Fruit fly (Drosophila melanogaster) whole organism, embryonic: ENCODE data around the gene Pgant35A.

Experiments
- B-H2 ChIP-seq: fragments of 200-800 bp; sonication (Bioruptor generic); optimal IDR thresholded peaks from 2 replicates; lab custom pipeline; 2018; ENCODE audit warnings: missing biosample characterization, mild to moderate bottlenecking, missing genetic modification characterization
- BEAF-32 ChIP-seq: fragments of 200-800 bp; sonication (Bioruptor generic); optimal IDR thresholded peaks from 3 replicates; lab custom pipeline; 2017; ENCODE audit warnings: missing biosample characterization, missing genetic modification characterization, mild to moderate bottlenecking, moderate library complexity, missing genetic modification reagents
- BtbVII ChIP-seq: fragments of 200-800 bp; sonication (Bioruptor generic); optimal IDR thresholded peaks from 3 replicates; lab custom pipeline; 2017; ENCODE audit warnings: missing biosample characterization, mild to moderate bottlenecking, missing genetic modification characterization
- CG10462 ChIP-seq: fragments of 200-800 bp; sonication (Bioruptor generic); optimal IDR thresholded peaks from 2 replicates; lab custom pipeline; 2016; ENCODE audit warnings: missing biosample characterization, missing genetic modification characterization
- CG10654 ChIP-seq: fragments of 200-800 bp; sonication (Bioruptor generic); optimal IDR thresholded peaks from 2 replicates; lab custom pipeline; 2016; ENCODE audit warnings: missing biosample characterization, missing genetic modification characterization
- CG11247 ChIP-seq: fragments of 200-800 bp; sonication (Bioruptor generic); IDR thresholded peaks from 2 replicates; pipeline ENCODE4 v1.3.6; 2022; ENCODE audit warnings: missing biosample characterization, missing genetic modification characterization
- CG11504 ChIP-seq: fragments of 200-800 bp; sonication (Bioruptor generic); optimal IDR thresholded peaks from 3 replicates; lab custom pipeline; 2019; ENCODE audit warnings: missing biosample characterization, mild to moderate bottlenecking, missing genetic modification characterization, moderate library complexity
- CG12236 ChIP-seq: fragments of 200-800 bp; sonication (Bioruptor generic); optimal IDR thresholded peaks from 2 replicates; lab custom pipeline; 2016; ENCODE audit warnings: missing biosample characterization, missing genetic modification characterization
- CG12942 ChIP-seq: fragments of 200-800 bp; sonication (Bioruptor generic); optimal IDR thresholded peaks from 3 replicates; lab custom pipeline; 2016; ENCODE audit warnings: missing biosample characterization, missing genetic modification characterization
- CG14667 ChIP-seq: fragments of 200-800 bp; sonication (Bioruptor generic); IDR thresholded peaks from 2 replicates; pipeline ENCODE4 v1.3.6; 2022; ENCODE audit warnings: missing biosample characterization, missing genetic modification characterization
- CG14860 ChIP-seq: fragments of 200-800 bp; sonication (Bioruptor generic); IDR thresholded peaks from 3 replicates; pipeline ENCODE4 v1.3.6; 2022; ENCODE audit warnings: missing biosample characterization, missing genetic modification characterization; ENCODE audit not compliant: partially characterized antibody
- CG15073 ChIP-seq: fragments of 200-800 bp; sonication (Bioruptor generic); optimal IDR thresholded peaks from 2 replicates; lab custom pipeline; 2016; ENCODE audit warnings: missing biosample characterization, missing genetic modification characterization
- CG15479 ChIP-seq: fragments of 200-800 bp; sonication (Bioruptor generic); optimal IDR thresholded peaks from 3 replicates; lab custom pipeline; 2019; ENCODE audit warnings: missing biosample characterization, mild to moderate bottlenecking, missing genetic modification characterization, moderate library complexity
- CG17328 ChIP-seq: fragments of 200-800 bp; sonication (Bioruptor generic); IDR thresholded peaks from 2 replicates; pipeline ENCODE4 v1.3.6; 2022; ENCODE audit warnings: missing biosample characterization, missing genetic modification characterization
- CG32767 ChIP-seq: fragments of 200-800 bp; sonication (Bioruptor generic); IDR thresholded peaks from 2 replicates; pipeline ENCODE4 v1.3.6; 2022; ENCODE audit warnings: missing biosample characterization, missing genetic modification characterization
- CG4328 ChIP-seq: fragments of 200-800 bp; sonication (Bioruptor generic); optimal IDR thresholded peaks from 3 replicates; lab custom pipeline; 2017; ENCODE audit warnings: missing biosample characterization, missing genetic modification reagents, missing genetic modification characterization
- CG6175 ChIP-seq: fragments of 200-800 bp; sonication (Bioruptor generic); IDR thresholded peaks from 3 replicates; pipeline ENCODE4 v1.3.6; 2022; ENCODE audit warnings: missing biosample characterization, missing genetic modification characterization
- CG7839 ChIP-seq: fragments of 200-800 bp; sonication (Bioruptor generic); optimal IDR thresholded peaks from 3 replicates; lab custom pipeline; 2018; ENCODE audit warnings: missing biosample characterization, mild to moderate bottlenecking, missing genetic modification characterization, moderate library complexity
- CG8089 ChIP-seq: fragments of 200-800 bp; sonication (Bioruptor generic); optimal IDR thresholded peaks from 3 replicates; lab custom pipeline; 2016; ENCODE audit warnings: missing biosample characterization, missing genetic modification characterization
- CG9609 ChIP-seq: fragments of 200-800 bp; sonication (Bioruptor generic); optimal IDR thresholded peaks from 3 replicates; lab custom pipeline; 2016; ENCODE audit warnings: missing biosample characterization, missing genetic modification characterization
- CG9797 ChIP-seq: fragments of 200-800 bp; sonication (Bioruptor generic); optimal IDR thresholded peaks from 3 replicates; lab custom pipeline; 2018; ENCODE audit warnings: missing biosample characterization, mild to moderate bottlenecking, missing genetic modification characterization
- CoRest ChIP-seq: fragments of 200-800 bp; sonication (Bioruptor generic); optimal IDR thresholded peaks from 3 replicates; lab custom pipeline; 2018; ENCODE audit warnings: missing biosample characterization, mild to moderate bottlenecking, missing genetic modification characterization, moderate library complexity
- Dad ChIP-seq: fragments of 200-800 bp; sonication (Bioruptor generic); optimal IDR thresholded peaks from 3 replicates; lab custom pipeline; 2016; ENCODE audit warnings: missing biosample characterization, missing genetic modification characterization
- Dbx ChIP-seq: fragments of 200-800 bp; sonication (Bioruptor generic); IDR thresholded peaks from 3 replicates; pipeline ENCODE4 v1.3.6; 2022; ENCODE audit warnings: missing biosample characterization, missing genetic modification characterization
- ERR ChIP-seq: fragments of 200-800 bp; sonication (Bioruptor generic); optimal IDR thresholded peaks from 2 replicates; lab custom pipeline; 2016; ENCODE audit warnings: missing biosample characterization, missing genetic modification characterization
- Ets65A ChIP-seq: fragments of 200-800 bp; sonication (Bioruptor generic); peaks from one replicate; lab custom pipeline; 2016; ENCODE audit warnings: missing biosample characterization, missing genetic modification characterization
- HLH3B ChIP-seq: fragments of 200-800 bp; sonication (Bioruptor generic); IDR thresholded peaks from 2 replicates; pipeline ENCODE4 v1.3.6; 2022; ENCODE audit warnings: missing biosample characterization, missing genetic modification characterization
- Jarid2 ChIP-seq: fragments of 200-800 bp; sonication (Bioruptor generic); optimal IDR thresholded peaks from 3 replicates; lab custom pipeline; 2017; ENCODE audit warnings: mild to moderate bottlenecking, missing biosample characterization, missing genetic modification reagents, missing genetic modification characterization
- Med ChIP-seq: fragments of 200-800 bp; sonication (Bioruptor generic); peaks from one replicate; lab custom pipeline; 2016; ENCODE audit warnings: missing biosample characterization, missing genetic modification characterization, mild to moderate bottlenecking, inconsistent platforms, moderate library complexity
- Sry-β ChIP-seq: fragments of 200-800 bp; sonication (Bioruptor generic); optimal IDR thresholded peaks from 2 replicates; lab custom pipeline; 2018; ENCODE audit warnings: missing biosample characterization, mild to moderate bottlenecking, missing genetic modification characterization, moderate library complexity
- Stat92E ChIP-seq, 3 experiments: fragments of >200 bp in 2 of 3; fragments of 200-800 bp in 1 of 3; sonication (Bioruptor generic) in 1 of 3; optimal IDR thresholded peaks; 2 replicates each; lab custom pipeline; 2017 to 2019; ENCODE audit warnings: missing biosample characterization in 3 of 3, missing genetic modification characterization in 3 of 3, mild to moderate bottlenecking in 1 of 3, moderate library complexity in 1 of 3
- Trl ChIP-seq, 3 experiments: fragments of >200 bp in 2 of 3; fragments of 200-800 bp in 1 of 3; sonication (Bioruptor generic) in 1 of 3; optimal IDR thresholded peaks; 2 replicates in 1 of 3; 3 replicates in 2 of 3; lab custom pipeline; 2016 to 2017; ENCODE audit warnings: missing biosample characterization in 1 of 3, missing genetic modification characterization in 1 of 3
- az2 ChIP-seq: fragments of 200-800 bp; sonication (Bioruptor generic); optimal IDR thresholded peaks from 3 replicates; lab custom pipeline; 2016; ENCODE audit warnings: missing biosample characterization, missing genetic modification characterization
- bbx ChIP-seq: fragments of 200-800 bp; sonication (Bioruptor generic); IDR thresholded peaks from 2 replicates; pipeline ENCODE4 v1.3.6; 2022; ENCODE audit warnings: missing biosample characterization, missing genetic modification characterization; ENCODE audit not compliant: partially characterized antibody
- crc ChIP-seq: fragments of 200-800 bp; sonication (Bioruptor generic); optimal IDR thresholded peaks from 2 replicates; lab custom pipeline; 2016; ENCODE audit warnings: missing biosample characterization, missing genetic modification characterization
- dimm ChIP-seq: fragments of 200-800 bp; sonication (Bioruptor generic); IDR thresholded peaks from 2 replicates; pipeline ENCODE4 v1.3.6; 2022; ENCODE audit warnings: missing biosample characterization, missing genetic modification characterization
- dmrt99B ChIP-seq: fragments of 200-800 bp; sonication (Bioruptor generic); optimal IDR thresholded peaks from 2 replicates; lab custom pipeline; 2018; ENCODE audit warnings: missing biosample characterization, mild to moderate bottlenecking, missing genetic modification characterization, moderate library complexity
- esg ChIP-seq: fragments of 200-800 bp; sonication (Bioruptor generic); conservative IDR thresholded peaks from 2 replicates; pipeline ENCODE4 v1.3.6; 2022; ENCODE audit warnings: missing biosample characterization, missing genetic modification characterization
- fd102C ChIP-seq: fragments of 200-800 bp; sonication (Bioruptor generic); optimal IDR thresholded peaks from 2 replicates; lab custom pipeline; 2018; ENCODE audit warnings: missing biosample characterization, mild to moderate bottlenecking, missing genetic modification characterization, moderate library complexity
- fd3F ChIP-seq: fragments of 200-800 bp; sonication (Bioruptor generic); optimal IDR thresholded peaks from 2 replicates; lab custom pipeline; 2018; ENCODE audit warnings: missing biosample characterization, mild to moderate bottlenecking, missing genetic modification characterization, moderate library complexity
- fru ChIP-seq: fragments of >200 bp; optimal IDR thresholded peaks from 2 replicates; lab custom pipeline; 2017
- h ChIP-seq: fragments of >200 bp; optimal IDR thresholded peaks from 2 replicates; lab custom pipeline; 2017
- kni ChIP-seq: fragments of 200-800 bp; sonication (Bioruptor generic); optimal IDR thresholded peaks from 3 replicates; lab custom pipeline; 2017; ENCODE audit warnings: mild to moderate bottlenecking, missing biosample characterization, missing genetic modification reagents, missing genetic modification characterization
- lola ChIP-seq, 3 experiments: fragments of >200 bp in 2 of 3; fragments of 200-800 bp in 1 of 3; sonication (Bioruptor generic) in 1 of 3; optimal IDR thresholded peaks; 2 replicates each; lab custom pipeline; 2017 to 2019; ENCODE audit warnings: missing biosample characterization in 3 of 3, missing genetic modification characterization in 3 of 3, mild to moderate bottlenecking in 1 of 3, moderate library complexity in 1 of 3
- luna ChIP-seq: fragments of 200-800 bp; sonication (Bioruptor generic); optimal IDR thresholded peaks from 2 replicates; lab custom pipeline; 2016; ENCODE audit warnings: missing biosample characterization, missing genetic modification characterization
- nerfin-2 ChIP-seq: fragments of 200-800 bp; sonication (Bioruptor generic); IDR thresholded peaks from 2 replicates; pipeline ENCODE4 v1.3.6; 2022; ENCODE audit warnings: missing biosample characterization, missing genetic modification characterization; ENCODE audit not compliant: partially characterized antibody
- ranshi ChIP-seq: fragments of 200-800 bp; sonication (Bioruptor generic); IDR thresholded peaks from 2 replicates; pipeline ENCODE4 v1.3.6; 2022; ENCODE audit warnings: missing biosample characterization, missing genetic modification characterization
- slou ChIP-seq: fragments of 200-800 bp; sonication (Bioruptor generic); optimal IDR thresholded peaks from 3 replicates; lab custom pipeline; 2016; ENCODE audit warnings: missing biosample characterization, missing genetic modification characterization
- trem ChIP-seq: fragments of 200-800 bp; optimal IDR thresholded peaks from 3 replicates; lab custom pipeline; 2019; ENCODE audit warnings: missing biosample characterization, mild to moderate bottlenecking, missing genetic modification characterization, moderate library complexity
- ttk ChIP-seq: fragments of 200-800 bp; sonication (Bioruptor generic); IDR thresholded peaks from 2 replicates; pipeline ENCODE4 v2.1.2; 2022; ENCODE audit warnings: missing biosample characterization, missing genetic modification characterization
- twi ChIP-seq: fragments of 200-800 bp; optimal IDR thresholded peaks from 2 replicates; lab custom pipeline; 2019; ENCODE audit warnings: missing biosample characterization, mild to moderate bottlenecking, missing genetic modification characterization, moderate library complexity
- zen2 ChIP-seq: fragments of 200-800 bp; sonication (Bioruptor generic); IDR thresholded peaks from 3 replicates; pipeline ENCODE4 v1.3.6; 2022; ENCODE audit warnings: missing biosample characterization, missing genetic modification characterization; ENCODE audit not compliant: partially characterized antibody

The Pgant35A gene

DNA sequence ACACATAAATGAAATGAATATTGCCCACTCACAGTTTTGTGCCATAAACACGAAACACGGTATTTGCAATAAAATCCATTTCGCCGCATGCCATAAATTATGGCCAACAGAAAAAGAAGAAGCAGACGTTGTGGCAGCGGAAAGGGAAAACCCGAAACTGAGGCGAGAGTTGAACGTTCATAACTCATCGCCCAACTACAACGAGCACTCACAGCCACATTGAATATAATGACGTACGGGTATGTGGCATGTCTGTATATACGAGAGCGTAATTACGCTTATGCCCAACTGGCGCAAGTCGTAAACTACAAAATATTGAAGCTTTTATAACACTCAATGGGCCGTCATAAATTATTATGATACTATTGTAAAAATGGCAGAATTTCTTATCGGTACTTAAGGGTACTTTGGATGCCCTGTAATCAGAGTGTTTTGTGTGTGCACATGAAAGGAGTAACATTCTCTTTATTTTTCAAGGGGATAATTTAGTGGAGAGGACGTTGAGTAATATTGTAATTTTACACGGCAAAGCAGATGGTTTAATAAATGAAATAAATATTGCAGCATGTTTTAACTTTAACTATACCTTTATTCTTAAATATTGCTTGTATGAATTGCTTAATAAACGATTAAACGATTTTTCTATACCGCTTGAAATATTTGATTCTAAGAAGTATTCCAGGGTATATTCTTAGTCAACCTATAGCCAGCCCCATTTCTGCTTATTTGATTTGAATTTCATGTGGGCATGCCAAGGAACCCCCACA, 35.4 kb downstream of the Pgant35A start (continued):
- TF ChIP-seq Trl (optimal IDR thresholded peaks at IDR 0.05; lab: Kevin White, UChicago) (no peak), Trl (GFP tag; optimal IDR thresholded peaks at IDR 0.05; lab: Kevin White, UChicago) (no peak), nerfin-2 (GFP tag; lab: Robert Waterston, UW) (no peak), zen2 (no peak), twi (no peak), CG14667 (no peak), bbx (GFP tag; lab: Robert Waterston, UW) (no peak), dmrt99B (peak; percentile 45), trem (tag; lab: Kevin White, UChicago) (peak; percentile 40), esg (GFP tag; lab: Robert Waterston, UW) (no peak), CG17328 (GFP tag; lab: Robert Waterston, UW) (no peak), fd3F (GFP tag; lab: Kevin White, UChicago) (no peak), CG32767 (no peak), crc (GFP tag; lab: Kevin White, UChicago) (no peak), h (lab: Kevin White, UChicago) (no peak), CoRest (peak; percentile 31), CG9609 (GFP tag; lab: Kevin White, UChicago) (no peak), Dad (GFP tag; lab: Kevin White, UChicago) (no peak), lola (GFP tag; optimal IDR thresholded peaks at IDR 0.05; lab: Kevin White, UChicago) (no peak), slou (GFP tag; lab: Kevin White, UChicago) (no peak), CG10654 (no peak), CG8089 (no peak), CG6175 (GFP tag; lab: Robert Waterston, UW) (peak; percentile 78), Ets65A (peak; percentile 73), CG12942 (GFP tag; lab: Kevin White, UChicago) (no peak), luna (GFP tag; lab: Kevin White, UChicago) (no peak), HLH3B (GFP tag; lab: Robert Waterston, UW) (no peak), CG15479 (GFP tag; lab: Kevin White, UChicago) (no peak), kni (GFP tag; lab: Kevin White, UChicago) (no peak), CG9797 (GFP tag; lab: Kevin White, UChicago) (no peak), az2 (GFP tag; lab: Kevin White, UChicago) (no peak), dimm (GFP tag; lab: Robert Waterston, UW) (no peak), CG14860 (GFP tag; lab: Robert Waterston, UW) (no peak), fd102C (GFP tag; lab: Kevin White, UChicago) (no peak), CG15073 (GFP tag; lab: Kevin White, UChicago) (no peak), CG11247 (no peak), CG10462 (GFP tag; lab: Kevin White, UChicago) (no peak), Jarid2 (GFP tag; lab: Kevin White, UChicago) (peak; percentile 5), BEAF-32 (GFP tag; lab: Kevin White, UChicago) (no peak)

DNA sequence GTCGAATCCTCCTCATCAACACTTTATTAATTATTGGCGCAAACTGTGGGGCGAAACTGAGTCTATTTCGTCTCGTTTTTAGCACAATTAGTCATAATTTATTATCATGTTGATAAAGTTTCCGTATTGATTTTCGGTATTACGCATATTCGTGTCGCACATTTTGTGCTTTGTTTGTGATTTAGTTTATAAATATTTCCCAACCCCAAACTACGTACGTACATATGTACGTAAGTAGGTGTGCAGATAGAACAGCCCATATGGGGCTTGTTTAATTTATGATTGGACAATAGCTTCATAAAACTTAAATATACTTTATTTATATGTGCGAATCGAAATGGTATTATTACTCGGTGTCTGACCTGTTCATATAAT, 36.0 kb downstream of the Pgant35A start:
- TF ChIP-seq B-H2 (GFP tag; lab: Kevin White, UChicago) (no peak), CG4328 (GFP tag; lab: Kevin White, UChicago) (no peak), Med (peak; percentile 75), BtbVII (GFP tag; lab: Kevin White, UChicago) (peak; percentile 23), ranshi (no peak), fru (lab: Kevin White, UChicago) (no peak), CG9609 (GFP tag; lab: Kevin White, UChicago) (no peak), CG11504 (tag; lab: Kevin White, UChicago) (no peak), ERR (GFP tag; lab: Kevin White, UChicago) (no peak), Dbx (GFP tag; lab: Robert Waterston, UW) (no peak; the same call in 2 of the 3 replicates), CG7839 (tag; lab: Kevin White, UChicago) (no peak), CG12236 (GFP tag; lab: Kevin White, UChicago) (no peak), Sry-β (GFP tag; lab: Kevin White, UChicago) (no peak), ttk (GFP tag; lab: Robert Waterston, UW) (no peak), Stat92E (GFP tag; optimal IDR thresholded peaks at IDR 0.05; lab: Kevin White, UChicago) (no peak)
